Worm (Caenorhabditis elegans) whole organism, L3 larva: ENCODE data around the gene nhr-34.

Source experiments
- ama-1 ChIP-seq: fragments of 150-350 bp; optimal IDR thresholded peaks from 2 replicates; lab custom pipeline; 2018
- ceh-82 ChIP-seq: fragments of 150-350 bp; optimal IDR thresholded peaks from 2 replicates; lab custom pipeline; 2014; ENCODE audit warnings: missing biosample characterization, missing genetic modification characterization
- ceh-9 ChIP-seq: sonication (generic microtip); optimal IDR thresholded peaks from 2 replicates; lab custom pipeline; 2018; ENCODE audit warnings: missing biosample characterization, missing genetic modification characterization
- egl-5 ChIP-seq: fragments of 150-350 bp; optimal IDR thresholded peaks from 2 replicates; lab custom pipeline; 2017; ENCODE audit warnings: missing biosample characterization, missing genetic modification reagents, missing genetic modification characterization, inconsistent platforms
- elt-1 ChIP-seq: fragments of 150-350 bp; optimal IDR thresholded peaks from 2 replicates; lab custom pipeline; 2014; ENCODE audit warnings: missing biosample characterization, missing genetic modification characterization
- fos-1 ChIP-seq: fragments of 150-350 bp; optimal IDR thresholded peaks from 2 replicates; lab custom pipeline; 2014; ENCODE audit warnings: missing biosample characterization, missing genetic modification characterization
- lsy-12 ChIP-seq: sonication (generic microtip); optimal IDR thresholded peaks from 2 replicates; lab custom pipeline; 2016; ENCODE audit warnings: mild to moderate bottlenecking, missing genetic modification characterization, missing compliant biosample characterization
- nhr-28 ChIP-seq: fragments of 150-350 bp; optimal IDR thresholded peaks from 2 replicates; lab custom pipeline; 2014; ENCODE audit warnings: missing biosample characterization, missing genetic modification characterization
- nhr-77 ChIP-seq: fragments of 150-350 bp; optimal IDR thresholded peaks from 2 replicates; lab custom pipeline; 2014; ENCODE audit warnings: missing biosample characterization, missing genetic modification characterization
- pha-4 ChIP-seq: fragments of 150-350 bp; optimal IDR thresholded peaks from 2 replicates; lab custom pipeline; 2014; ENCODE audit warnings: missing biosample characterization, missing genetic modification reagents, missing genetic modification characterization
- unc-39 ChIP-seq: sonication (generic microtip); optimal IDR thresholded peaks from 4 replicates; lab custom pipeline; 2017; ENCODE audit warnings: missing biosample characterization, missing genetic modification characterization
- unc-62 ChIP-seq: fragments of 150-350 bp; sonication (generic microtip); optimal IDR thresholded peaks from 4 replicates; lab custom pipeline; 2014; ENCODE audit warnings: missing biosample characterization, missing genetic modification reagents, missing genetic modification characterization
- ztf-11 ChIP-seq: fragments of 150-350 bp; optimal IDR thresholded peaks from 2 replicates; lab custom pipeline; 2014; ENCODE audit warnings: missing biosample characterization, missing genetic modification characterization
- ztf-4 ChIP-seq: fragments of 150-350 bp; optimal IDR thresholded peaks from 2 replicates; lab custom pipeline; 2014; ENCODE audit warnings: missing biosample characterization, missing genetic modification characterization

ce11 chrIV:9641925-9642324 lies 33.5 kb downstream of the nhr-34 start, which contains the start of gene del-2:
- no peak for TF ChIP-seq pha-4
- TF ChIP-seq nhr-77 (tag; lab: Kevin White, UChicago) = no peak
- no peak for TF ChIP-seq elt-1
- no peak for TF ChIP-seq nhr-28 (tag; lab: Kevin White, UChicago)
- TF ChIP-seq ztf-4 = no peak
- TF ChIP-seq ztf-11 (tag; lab: Kevin White, UChicago) = no peak
- no peak for TF ChIP-seq egl-5 (tag; lab: Kevin White, UChicago)
- no peak for TF ChIP-seq unc-39 (tag; lab: Kevin White, UChicago)
- no peak for TF ChIP-seq ceh-82
- no peak for TF ChIP-seq lsy-12
- TF ChIP-seq ama-1 (lab: Kevin White, UChicago) = no peak
- TF ChIP-seq unc-62 (GFP tag; lab: Kevin White, UChicago) = no peak
- no peak for TF ChIP-seq fos-1 (tag; lab: Kevin White, UChicago)
- TF ChIP-seq ceh-9 (tag; lab: Kevin White, UChicago) = no peak
